Worm (Caenorhabditis elegans) whole organism, L2 larva: ENCODE measurements around the gene R05D3.3.
"Not testable (repeated sequence)": the region's sequence is repeated elsewhere in the genome, so short reads cannot be mapped to it uniquely, and the experiment has no call there.

Source experiments
- ama-1 ChIP-seq: fragments of 150-350 bp; optimal IDR thresholded peaks from 2 replicates; lab custom pipeline; 2018; ENCODE audit warnings: inconsistent platforms
- ceh-16 ChIP-seq: fragments of 150-350 bp; optimal IDR thresholded peaks from 2 replicates; lab custom pipeline; 2014; ENCODE audit warnings: missing biosample characterization, missing genetic modification characterization
- lsy-2 ChIP-seq, 2 experiments: fragments of 150-350 bp in 1 of 2; sonication (generic microtip) in 1 of 2; optimal IDR thresholded peaks; 2 replicates each; lab custom pipeline; 2014 to 2017; ENCODE audit warnings: missing biosample characterization in 2 of 2, missing genetic modification characterization in 2 of 2
- mdl-1 ChIP-seq, 2 experiments: fragments of 150-350 bp in 1 of 2; sonication (generic microtip) in 1 of 2; optimal IDR thresholded peaks; 2 replicates each; lab custom pipeline; 2017; ENCODE audit warnings: missing biosample characterization in 2 of 2, missing genetic modification characterization in 2 of 2
- nhr-11 ChIP-seq: fragments of 150-350 bp; optimal IDR thresholded peaks from 2 replicates; lab custom pipeline; 2014; ENCODE audit warnings: missing biosample characterization, missing genetic modification characterization
- nhr-237 ChIP-seq: fragments of 150-350 bp; optimal IDR thresholded peaks from 2 replicates; lab custom pipeline; 2014; ENCODE audit warnings: missing biosample characterization, missing genetic modification characterization
- nhr-77 ChIP-seq: fragments of 150-350 bp; optimal IDR thresholded peaks from 2 replicates; lab custom pipeline; 2014; ENCODE audit warnings: missing biosample characterization, missing genetic modification characterization
- peb-1 ChIP-seq: fragments of 150-350 bp; optimal IDR thresholded peaks from 2 replicates; lab custom pipeline; 2014; ENCODE audit warnings: missing biosample characterization, missing genetic modification characterization
- sma-9 ChIP-seq, 2 experiments: fragments of 150-350 bp in 1 of 2; sonication (generic microtip) in 1 of 2; optimal IDR thresholded peaks; 2 replicates each; lab custom pipeline; 2014 to 2016; ENCODE audit warnings: missing genetic modification characterization in 2 of 2, mild to moderate bottlenecking in 1 of 2, missing biosample characterization in 1 of 2, missing compliant biosample characterization in 1 of 2, missing genetic modification reagents in 1 of 2, moderate library complexity in 1 of 2
- snpc-4 ChIP-seq: fragments of 150-350 bp; optimal IDR thresholded peaks from 2 replicates; lab custom pipeline; 2014; ENCODE audit warnings: missing biosample characterization, missing genetic modification characterization
- zag-1 ChIP-seq: fragments of 150-350 bp; optimal IDR thresholded peaks from 2 replicates; lab custom pipeline; 2014; ENCODE audit warnings: missing biosample characterization, missing genetic modification characterization

ce11 chrIII:8339372-8339771 lies 24.4 kb upstream of the R05D3.3 start, which contains the start of gene clc-28:
- TF ChIP-seq ama-1 (lab: Kevin White, UChicago); sma-9 (GFP tag; optimal IDR thresholded peaks at IDR 0.05; lab: Kevin White, UChicago); sma-9 (tag; optimal IDR thresholded peaks at IDR 0.05; lab: Kevin White, UChicago); nhr-11; snpc-4 (tag; lab: Kevin White, UChicago); peb-1 (tag; lab: Kevin White, UChicago); mdl-1 (tag; optimal IDR thresholded peaks at IDR 0.05; lab: Kevin White, UChicago); zag-1; nhr-77; ceh-16 (tag; lab: Kevin White, UChicago); nhr-237 (tag; lab: Kevin White, UChicago); lsy-2 (tag; optimal IDR thresholded peaks at IDR 0.05; lab: Kevin White, UChicago): not testable (repeated sequence)
